Fruit fly (Drosophila melanogaster) whole organism, embryonic: ENCODE data around the gene Fatp1.

Experiments
- B-H2 ChIP-seq: fragments of 200-800 bp; sonication (Bioruptor generic); optimal IDR thresholded peaks from 2 replicates; lab custom pipeline; 2018; ENCODE audit warnings: missing biosample characterization, mild to moderate bottlenecking, missing genetic modification characterization
- BEAF-32 ChIP-seq: fragments of 200-800 bp; sonication (Bioruptor generic); optimal IDR thresholded peaks from 3 replicates; lab custom pipeline; 2017; ENCODE audit warnings: missing biosample characterization, missing genetic modification characterization, mild to moderate bottlenecking, moderate library complexity, missing genetic modification reagents
- CG11093 ChIP-seq: fragments of 200-800 bp; sonication (Bioruptor generic); IDR thresholded peaks from 3 replicates; pipeline ENCODE4 v1.3.6; 2022; ENCODE audit warnings: missing biosample characterization, missing genetic modification characterization
- CG11504 ChIP-seq: fragments of 200-800 bp; sonication (Bioruptor generic); optimal IDR thresholded peaks from 3 replicates; lab custom pipeline; 2019; ENCODE audit warnings: missing biosample characterization, mild to moderate bottlenecking, missing genetic modification characterization, moderate library complexity
- CG11560 ChIP-seq: fragments of 200-800 bp; sonication (Bioruptor generic); IDR thresholded peaks from 3 replicates; pipeline ENCODE4 v1.3.6; 2022; ENCODE audit warnings: missing biosample characterization, missing genetic modification characterization
- CG12219 ChIP-seq: fragments of 200-800 bp; sonication (Bioruptor generic); optimal IDR thresholded peaks from 3 replicates; lab custom pipeline; 2018; ENCODE audit warnings: missing biosample characterization, mild to moderate bottlenecking, missing genetic modification characterization
- CG13287 ChIP-seq: fragments of 200-800 bp; sonication (Bioruptor generic); IDR thresholded peaks from 2 replicates; pipeline ENCODE4 v1.3.6; 2022; ENCODE audit warnings: missing biosample characterization, missing genetic modification characterization; ENCODE audit not compliant: partially characterized antibody
- CG1603 ChIP-seq: fragments of 200-800 bp; sonication (Bioruptor generic); optimal IDR thresholded peaks from 2 replicates; lab custom pipeline; 2019; ENCODE audit warnings: missing biosample characterization, mild to moderate bottlenecking, missing genetic modification characterization, moderate library complexity
- CG17385 ChIP-seq: fragments of 200-800 bp; sonication (Bioruptor generic); optimal IDR thresholded peaks from 3 replicates; lab custom pipeline; 2018; ENCODE audit warnings: missing biosample characterization, mild to moderate bottlenecking, missing genetic modification characterization
- CG17802 ChIP-seq: fragments of 200-800 bp; sonication (Bioruptor generic); optimal IDR thresholded peaks from 2 replicates; lab custom pipeline; 2018; ENCODE audit warnings: missing biosample characterization, mild to moderate bottlenecking, missing genetic modification characterization, moderate library complexity
- CG18011 ChIP-seq: fragments of 200-800 bp; sonication (Bioruptor generic); optimal IDR thresholded peaks from 2 replicates; lab custom pipeline; 2017; ENCODE audit warnings: missing biosample characterization, missing genetic modification characterization, mild to moderate bottlenecking, moderate library complexity, missing genotype
- CG30403 ChIP-seq: fragments of 200-800 bp; sonication (Bioruptor generic); optimal IDR thresholded peaks from 3 replicates; lab custom pipeline; 2016; ENCODE audit warnings: missing biosample characterization, missing genetic modification characterization
- CG32767 ChIP-seq: fragments of 200-800 bp; sonication (Bioruptor generic); IDR thresholded peaks from 2 replicates; pipeline ENCODE4 v1.3.6; 2022; ENCODE audit warnings: missing biosample characterization, missing genetic modification characterization
- CG42726 ChIP-seq: fragments of 200-800 bp; sonication (Bioruptor generic); IDR thresholded peaks from 2 replicates; pipeline ENCODE4 v1.3.6; 2022; ENCODE audit warnings: missing biosample characterization, missing genetic modification characterization; ENCODE audit not compliant: partially characterized antibody
- CG4617 ChIP-seq: fragments of 200-800 bp; sonication (Bioruptor generic); optimal IDR thresholded peaks from 3 replicates; lab custom pipeline; 2016; ENCODE audit warnings: missing biosample characterization, missing genetic modification characterization, borderline replicate concordance
- CG6765 ChIP-seq: fragments of 200-800 bp; sonication (Bioruptor generic); optimal IDR thresholded peaks from 3 replicates; lab custom pipeline; 2017; ENCODE audit warnings: missing biosample characterization, mild to moderate bottlenecking, missing genetic modification characterization
- CG7357 ChIP-seq: fragments of 200-800 bp; sonication (Bioruptor generic); IDR thresholded peaks from 3 replicates; pipeline ENCODE4 v1.3.6; 2022; ENCODE audit warnings: missing biosample characterization, missing genetic modification characterization
- CG7372 ChIP-seq: fragments of 200-800 bp; sonication (Bioruptor generic); IDR thresholded peaks from 2 replicates; pipeline ENCODE4 v1.3.6; 2022; ENCODE audit warnings: missing biosample characterization, missing genetic modification characterization
- CG9437 ChIP-seq: fragments of 200-800 bp; sonication (Bioruptor generic); optimal IDR thresholded peaks from 2 replicates; lab custom pipeline; 2018; ENCODE audit warnings: missing biosample characterization, mild to moderate bottlenecking, missing genetic modification characterization
- Camta ChIP-seq: fragments of 200-800 bp; sonication (Bioruptor generic); optimal IDR thresholded peaks from 2 replicates; lab custom pipeline; 2016; ENCODE audit warnings: missing biosample characterization, missing genetic modification characterization
- Dll ChIP-seq: fragments of 200-800 bp; sonication (Bioruptor generic); IDR thresholded peaks from 4 replicates; pipeline ENCODE4 v1.3.6; 2022; ENCODE audit warnings: missing biosample characterization, missing genetic modification characterization; ENCODE audit not compliant: partially characterized antibody
- Dref ChIP-seq: fragments of 200-800 bp; sonication (Bioruptor generic); IDR thresholded peaks from 2 replicates; pipeline ENCODE4 v1.3.6; 2022; ENCODE audit warnings: missing biosample characterization, missing genetic modification characterization
- Ets97D ChIP-seq: fragments of 200-800 bp; sonication (Bioruptor generic); optimal IDR thresholded peaks from 3 replicates; lab custom pipeline; 2016; ENCODE audit warnings: missing biosample characterization, missing genetic modification characterization
- Fer2 ChIP-seq: fragments of 200-800 bp; sonication (Bioruptor generic); optimal IDR thresholded peaks from 2 replicates; lab custom pipeline; 2018; ENCODE audit warnings: missing biosample characterization, mild to moderate bottlenecking, missing genetic modification characterization, moderate library complexity
- GATAe ChIP-seq: fragments of 200-800 bp; sonication (Bioruptor generic); conservative IDR thresholded peaks from 2 replicates; pipeline ENCODE4 v1.3.6; 2022; ENCODE audit warnings: missing biosample characterization, missing genetic modification characterization
- Lpt ChIP-seq: fragments of >200 bp; optimal IDR thresholded peaks from 2 replicates; lab custom pipeline; 2018; ENCODE audit warnings: missing biosample characterization, missing genetic modification characterization
- Nf-YA ChIP-seq: fragments of 200-800 bp; sonication (Bioruptor generic); IDR thresholded peaks from 2 replicates; pipeline ENCODE4 v1.3.6; 2022; ENCODE audit warnings: missing biosample characterization, missing genetic modification characterization
- Ptx1 ChIP-seq: fragments of 200-800 bp; sonication (Bioruptor generic); IDR thresholded peaks from 2 replicates; pipeline ENCODE4 v1.3.6; 2022; ENCODE audit warnings: missing biosample characterization, missing genetic modification characterization
- ato ChIP-seq: fragments of 200-800 bp; sonication (Bioruptor generic); IDR thresholded peaks from 2 replicates; pipeline ENCODE4 v1.3.6; 2022; ENCODE audit warnings: missing biosample characterization, missing genetic modification characterization; ENCODE audit not compliant: partially characterized antibody
- cg ChIP-seq: fragments of 200-800 bp; sonication (Bioruptor generic); optimal IDR thresholded peaks from 3 replicates; lab custom pipeline; 2019; ENCODE audit warnings: missing biosample characterization, mild to moderate bottlenecking, missing genetic modification characterization, moderate library complexity
- ci ChIP-seq: fragments of 200-800 bp; sonication (Bioruptor generic); IDR thresholded peaks from 3 replicates; pipeline ENCODE4 v1.3.6; 2022; ENCODE audit warnings: missing biosample characterization, missing genetic modification characterization
- gce ChIP-seq: fragments of 200-800 bp; sonication (Bioruptor generic); IDR thresholded peaks from 3 replicates; pipeline ENCODE4 v1.3.6; 2022; ENCODE audit warnings: missing biosample characterization, missing genetic modification characterization
- gcm2 ChIP-seq: fragments of 200-800 bp; sonication (Bioruptor generic); optimal IDR thresholded peaks from 2 replicates; lab custom pipeline; 2016; ENCODE audit warnings: missing biosample characterization, missing genetic modification characterization
- gro ChIP-seq: fragments of 200-800 bp; sonication (Bioruptor generic); optimal IDR thresholded peaks from 2 replicates; lab custom pipeline; 2016; ENCODE audit warnings: missing biosample characterization, missing genetic modification characterization
- gsb-n ChIP-seq: fragments of 200-800 bp; sonication (Bioruptor generic); optimal IDR thresholded peaks from 3 replicates; lab custom pipeline; 2018; ENCODE audit warnings: missing biosample characterization, mild to moderate bottlenecking, missing genetic modification characterization
- h ChIP-seq: fragments of >200 bp; optimal IDR thresholded peaks from 2 replicates; lab custom pipeline; 2017
- jigr1 ChIP-seq: fragments of 200-800 bp; sonication (Bioruptor generic); IDR thresholded peaks from 3 replicates; pipeline ENCODE4 v1.3.6; 2022; ENCODE audit warnings: missing biosample characterization, missing genetic modification characterization
- kay ChIP-seq: fragments of 200-800 bp; sonication (Bioruptor generic); optimal IDR thresholded peaks from 2 replicates; lab custom pipeline; 2016; ENCODE audit warnings: missing biosample characterization, missing genetic modification characterization
- nerfin-1 ChIP-seq: fragments of 200-800 bp; sonication (Bioruptor generic); optimal IDR thresholded peaks from 3 replicates; lab custom pipeline; 2019; ENCODE audit warnings: missing biosample characterization, mild to moderate bottlenecking, missing genetic modification characterization, moderate library complexity
- onecut ChIP-seq: fragments of 200-800 bp; sonication (Bioruptor generic); IDR thresholded peaks from 2 replicates; pipeline ENCODE4 v1.3.6; 2022; ENCODE audit warnings: missing biosample characterization, missing genetic modification characterization
- prd ChIP-seq, 3 experiments: fragments of >200 bp in 2 of 3; fragments of 200-800 bp in 1 of 3; sonication (Bioruptor generic) in 1 of 3; optimal IDR thresholded peaks in 2 of 3; IDR thresholded peaks in 1 of 3; 2 replicates in 2 of 3; 3 replicates in 1 of 3; pipeline versions ENCODE4 v1.3.6 to Lab custom; 2017 to 2022; ENCODE audit warnings: missing biosample characterization in 1 of 3, missing genetic modification characterization in 1 of 3
- ranshi ChIP-seq: fragments of 200-800 bp; sonication (Bioruptor generic); IDR thresholded peaks from 2 replicates; pipeline ENCODE4 v1.3.6; 2022; ENCODE audit warnings: missing biosample characterization, missing genetic modification characterization
- run ChIP-seq: fragments of 200-800 bp; sonication (Bioruptor generic); optimal IDR thresholded peaks from 3 replicates; lab custom pipeline; 2018; ENCODE audit warnings: missing biosample characterization, mild to moderate bottlenecking, missing genetic modification characterization
- sim ChIP-seq: fragments of 200-800 bp; sonication (Bioruptor generic); IDR thresholded peaks from 2 replicates; pipeline ENCODE4 v1.3.6; 2022; ENCODE audit warnings: missing biosample characterization, missing genetic modification characterization
- slou ChIP-seq: fragments of 200-800 bp; sonication (Bioruptor generic); optimal IDR thresholded peaks from 3 replicates; lab custom pipeline; 2016; ENCODE audit warnings: missing biosample characterization, missing genetic modification characterization
- stc ChIP-seq: fragments of 200-800 bp; sonication (Bioruptor generic); IDR thresholded peaks from 2 replicates; pipeline ENCODE4 v1.3.6; 2022; ENCODE audit warnings: missing biosample characterization, missing genetic modification characterization
- tgo ChIP-seq: fragments of 200-800 bp; sonication (Bioruptor generic); IDR thresholded peaks from 3 replicates; pipeline ENCODE4 v1.3.6; 2022; ENCODE audit warnings: missing biosample characterization, missing genetic modification characterization
- tio ChIP-seq: fragments of 200-800 bp; sonication (Bioruptor generic); optimal IDR thresholded peaks from 2 replicates; lab custom pipeline; 2017; ENCODE audit warnings: missing biosample characterization, missing genetic modification characterization, inconsistent platforms
- unc-4 ChIP-seq: fragments of 200-800 bp; sonication (Bioruptor generic); IDR thresholded peaks from 2 replicates; pipeline ENCODE4 v1.3.6; 2022; ENCODE audit warnings: missing biosample characterization, missing genetic modification characterization; ENCODE audit not compliant: partially characterized antibody
- vfl ChIP-seq: fragments of 200-800 bp; sonication (Bioruptor generic); optimal IDR thresholded peaks from 2 replicates; lab custom pipeline; 2016; ENCODE audit warnings: missing biosample characterization, missing genetic modification characterization
- wor ChIP-seq: fragments of 200-800 bp; sonication (Bioruptor generic); IDR thresholded peaks from 2 replicates; pipeline ENCODE4 v1.3.6; 2022; ENCODE audit warnings: missing biosample characterization, missing genetic modification characterization
- zen ChIP-seq: fragments of 200-800 bp; sonication (Bioruptor generic); optimal IDR thresholded peaks from 3 replicates; lab custom pipeline; 2018; ENCODE audit warnings: missing biosample characterization, mild to moderate bottlenecking, missing genetic modification characterization, moderate library complexity

The Fatp1 gene

DNA sequence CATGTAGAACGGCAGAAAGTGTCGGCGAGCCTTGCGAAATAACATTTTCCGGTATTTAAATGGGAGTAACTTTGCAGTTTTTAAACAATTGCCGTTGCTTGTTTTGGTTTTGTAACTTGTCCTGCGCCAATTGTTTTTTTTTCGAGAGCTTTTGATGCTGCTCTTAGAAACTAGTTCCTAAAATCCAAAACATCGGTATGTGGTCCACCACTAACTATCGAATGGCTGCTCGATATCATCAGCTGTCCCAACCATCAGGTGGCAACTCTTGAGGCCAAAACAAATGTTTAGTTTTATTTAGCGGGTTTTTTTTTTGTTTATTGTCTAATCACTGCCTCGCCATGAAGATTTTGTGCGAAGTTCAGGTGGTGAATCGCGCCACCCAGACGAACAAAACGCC, at the start of gene Fatp1, which contains the start of gene Lrr47 (continued):
- TF ChIP-seq Camta: no peak
- TF ChIP-seq jigr1 (GFP tag; lab: Robert Waterston, UW): no peak
- TF ChIP-seq wor: no peak
- no peak for TF ChIP-seq B-H2 (GFP tag; lab: Kevin White, UChicago)
- peak; percentile 80 for TF ChIP-seq ato (GFP tag; lab: Robert Waterston, UW)
- no peak for TF ChIP-seq run (tag; lab: Kevin White, UChicago)
- no peak for TF ChIP-seq CG17802 (tag; lab: Kevin White, UChicago)
- no peak for TF ChIP-seq gce
- TF ChIP-seq CG9437 (GFP tag; lab: Kevin White, UChicago): no peak
- no peak for TF ChIP-seq GATAe (GFP tag; lab: Robert Waterston, UW)
- no peak for TF ChIP-seq gcm2 (GFP tag; lab: Kevin White, UChicago)
- peak; percentile 90 for TF ChIP-seq CG13287
- no peak for TF ChIP-seq CG32767 (GFP tag; lab: Robert Waterston, UW)
- no peak for TF ChIP-seq stc (GFP tag; lab: Robert Waterston, UW)
- no peak for TF ChIP-seq CG11093 (GFP tag; lab: Robert Waterston, UW)
- peak; percentile 28 for TF ChIP-seq CG11504
- TF ChIP-seq Dll: peak; percentile 86
- TF ChIP-seq CG18011 (GFP tag; lab: Kevin White, UChicago): no peak
- no peak for TF ChIP-seq Fer2 (tag; lab: Kevin White, UChicago)
- TF ChIP-seq h (lab: Kevin White, UChicago): no peak
- TF ChIP-seq vfl (GFP tag; lab: Kevin White, UChicago): no peak
- no peak for TF ChIP-seq slou (GFP tag; lab: Kevin White, UChicago)
- no peak for TF ChIP-seq Ptx1
- TF ChIP-seq BEAF-32: peak; percentile 91
- TF ChIP-seq ci: no peak
- no peak for TF ChIP-seq zen (tag; lab: Kevin White, UChicago)
- no peak for TF ChIP-seq CG17385 (GFP tag; lab: Kevin White, UChicago)
- no peak for TF ChIP-seq prd (optimal IDR thresholded peaks at IDR 0.05; lab: Kevin White, UChicago)
- TF ChIP-seq prd (GFP tag; IDR thresholded peaks at IDR 0.05; lab: Robert Waterston, UW): no peak
- TF ChIP-seq CG6765 (GFP tag; lab: Kevin White, UChicago): no peak
- TF ChIP-seq kay: no peak
- no peak for TF ChIP-seq CG11560 (tag; lab: Robert Waterston, UW)
- peak; percentile 7 for TF ChIP-seq CG30403
- no peak for TF ChIP-seq onecut
- no peak for TF ChIP-seq ranshi
- TF ChIP-seq tio: no peak
- TF ChIP-seq sim (GFP tag; lab: Robert Waterston, UW): no peak
- TF ChIP-seq CG1603: peak; percentile 4
- peak; percentile 56 for TF ChIP-seq Dref
- TF ChIP-seq Nf-YA (GFP tag; lab: Robert Waterston, UW): no peak
- TF ChIP-seq CG4617 (GFP tag; lab: Kevin White, UChicago): peak; percentile 35
- no peak for TF ChIP-seq CG7357 (GFP tag; lab: Robert Waterston, UW)
- no peak for TF ChIP-seq CG12219 (GFP tag; lab: Kevin White, UChicago)
- TF ChIP-seq gsb-n (tag; lab: Kevin White, UChicago): no peak
- TF ChIP-seq cg (GFP tag; lab: Kevin White, UChicago): no peak
- TF ChIP-seq Lpt (GFP tag; lab: Kevin White, UChicago): no peak
- no peak for TF ChIP-seq tgo (GFP tag; lab: Robert Waterston, UW)
- TF ChIP-seq nerfin-1 (tag; lab: Kevin White, UChicago): no peak
- TF ChIP-seq unc-4: peak; percentile 90
- TF ChIP-seq CG7372 (GFP tag; lab: Robert Waterston, UW): no peak
- peak; percentile 81 for TF ChIP-seq CG42726 (GFP tag; lab: Robert Waterston, UW)
- TF ChIP-seq Ets97D (GFP tag; lab: Kevin White, UChicago): no peak
- TF ChIP-seq gro (GFP tag; lab: Kevin White, UChicago): no peak
